Fruit fly (Drosophila melanogaster) whole organism, embryonic: ENCODE results near the gene Sfxn2.
A peak's percentile ranks its signal among the peaks of the same experiment; 100 is the strongest.

Experiments
- Adf1 ChIP-seq: fragments of 200-800 bp; sonication (Bioruptor generic); IDR thresholded peaks from 2 replicates; pipeline ENCODE4 v1.3.6; 2022; ENCODE audit warnings: missing biosample characterization, missing genetic modification characterization
- Bgb ChIP-seq: fragments of 200-800 bp; sonication (Bioruptor generic); IDR thresholded peaks from 2 replicates; pipeline ENCODE4 v1.3.6; 2022; ENCODE audit warnings: missing biosample characterization, missing genetic modification characterization; ENCODE audit not compliant: partially characterized antibody
- CG1024 ChIP-seq: fragments of 200-800 bp; sonication (Bioruptor generic); IDR thresholded peaks from 2 replicates; pipeline ENCODE4 v1.3.6; 2022; ENCODE audit warnings: missing biosample characterization, missing genetic modification characterization
- CG10979 ChIP-seq: fragments of 200-800 bp; sonication (Bioruptor generic); optimal IDR thresholded peaks from 2 replicates; lab custom pipeline; 2018; ENCODE audit warnings: missing biosample characterization, mild to moderate bottlenecking, missing genetic modification characterization, moderate library complexity
- CG12236 ChIP-seq: fragments of 200-800 bp; sonication (Bioruptor generic); optimal IDR thresholded peaks from 2 replicates; lab custom pipeline; 2016; ENCODE audit warnings: missing biosample characterization, missing genetic modification characterization
- CG12769 ChIP-seq: fragments of 200-800 bp; sonication (Bioruptor generic); optimal IDR thresholded peaks from 2 replicates; lab custom pipeline; 2019; ENCODE audit warnings: missing biosample characterization, mild to moderate bottlenecking, missing genetic modification characterization, moderate library complexity
- CG13775 ChIP-seq: fragments of 200-800 bp; sonication (Bioruptor generic); optimal IDR thresholded peaks from 3 replicates; lab custom pipeline; 2017; ENCODE audit warnings: missing biosample characterization, mild to moderate bottlenecking, missing genetic modification characterization
- CG14965 ChIP-seq: fragments of 200-800 bp; sonication (Bioruptor generic); optimal IDR thresholded peaks from 2 replicates; lab custom pipeline; 2016; ENCODE audit warnings: missing biosample characterization, missing genetic modification characterization, borderline replicate concordance
- CG16813 ChIP-seq: fragments of 200-800 bp; sonication (Bioruptor generic); IDR thresholded peaks from 3 replicates; pipeline ENCODE4 v1.3.6; 2022; ENCODE audit warnings: missing biosample characterization, missing genetic modification characterization; ENCODE audit not compliant: partially characterized antibody
- CG17612 ChIP-seq: fragments of 200-800 bp; sonication (Bioruptor generic); IDR thresholded peaks from 2 replicates; pipeline ENCODE4 v1.3.6; 2022; ENCODE audit warnings: missing biosample characterization, missing genetic modification characterization
- CG2712 ChIP-seq: fragments of 200-800 bp; optimal IDR thresholded peaks from 3 replicates; lab custom pipeline; 2019; ENCODE audit warnings: missing biosample characterization, mild to moderate bottlenecking, missing genetic modification characterization, moderate library complexity
- CG3281 ChIP-seq: fragments of 200-800 bp; sonication (Bioruptor generic); optimal IDR thresholded peaks from 3 replicates; lab custom pipeline; 2017; ENCODE audit warnings: missing biosample characterization, mild to moderate bottlenecking, missing genetic modification characterization
- CG4404 ChIP-seq: fragments of 200-800 bp; sonication (Bioruptor generic); IDR thresholded peaks from 2 replicates; pipeline ENCODE4 v1.3.6; 2022; ENCODE audit warnings: missing biosample characterization, missing genetic modification characterization
- CG4854 ChIP-seq: fragments of 200-800 bp; sonication (Bioruptor generic); optimal IDR thresholded peaks from 2 replicates; lab custom pipeline; 2016; ENCODE audit warnings: missing biosample characterization, missing genetic modification characterization, inconsistent platforms
- CG7745 ChIP-seq: fragments of 200-800 bp; sonication (Bioruptor generic); optimal IDR thresholded peaks from 2 replicates; lab custom pipeline; 2018; ENCODE audit warnings: missing biosample characterization, mild to moderate bottlenecking, missing genetic modification characterization, moderate library complexity
- CG8089 ChIP-seq: fragments of 200-800 bp; sonication (Bioruptor generic); optimal IDR thresholded peaks from 3 replicates; lab custom pipeline; 2016; ENCODE audit warnings: missing biosample characterization, missing genetic modification characterization
- Camta ChIP-seq: fragments of 200-800 bp; sonication (Bioruptor generic); optimal IDR thresholded peaks from 2 replicates; lab custom pipeline; 2016; ENCODE audit warnings: missing biosample characterization, missing genetic modification characterization
- Dp ChIP-seq: fragments of 200-800 bp; sonication (Bioruptor generic); optimal IDR thresholded peaks from 2 replicates; lab custom pipeline; 2018; ENCODE audit warnings: missing biosample characterization, mild to moderate bottlenecking, missing genetic modification characterization, moderate library complexity
- Ets65A ChIP-seq: fragments of 200-800 bp; sonication (Bioruptor generic); peaks from one replicate; lab custom pipeline; 2016; ENCODE audit warnings: missing biosample characterization, missing genetic modification characterization
- Fer1 ChIP-seq: fragments of 200-800 bp; sonication (Bioruptor generic); optimal IDR thresholded peaks from 2 replicates; lab custom pipeline; 2017; ENCODE audit warnings: missing biosample characterization, mild to moderate bottlenecking, missing genetic modification characterization
- GATAe ChIP-seq: fragments of 200-800 bp; sonication (Bioruptor generic); conservative IDR thresholded peaks from 2 replicates; pipeline ENCODE4 v1.3.6; 2022; ENCODE audit warnings: missing biosample characterization, missing genetic modification characterization
- HLH4C ChIP-seq: fragments of 200-800 bp; sonication (Bioruptor generic); IDR thresholded peaks from 3 replicates; pipeline ENCODE4 v1.3.6; 2022; ENCODE audit warnings: missing biosample characterization, missing genetic modification characterization; ENCODE audit not compliant: partially characterized antibody
- Hand ChIP-seq: fragments of 200-800 bp; sonication (Bioruptor generic); optimal IDR thresholded peaks from 2 replicates; lab custom pipeline; 2017; ENCODE audit warnings: mild to moderate bottlenecking, missing biosample characterization, missing genetic modification reagents, missing genetic modification characterization
- NC2α ChIP-seq: fragments of 200-800 bp; sonication (Bioruptor generic); optimal IDR thresholded peaks from 2 replicates; lab custom pipeline; 2016; ENCODE audit warnings: missing biosample characterization, missing genetic modification characterization
- NK7.1 ChIP-seq: fragments of 200-800 bp; sonication (Bioruptor generic); optimal IDR thresholded peaks from 3 replicates; lab custom pipeline; 2016; ENCODE audit warnings: missing biosample characterization, missing genetic modification characterization
- NfI ChIP-seq: fragments of 200-800 bp; sonication (Bioruptor generic); optimal IDR thresholded peaks from 3 replicates; lab custom pipeline; 2018; ENCODE audit warnings: missing biosample characterization, mild to moderate bottlenecking, missing genetic modification characterization, moderate library complexity
- Opbp ChIP-seq: fragments of 200-800 bp; sonication (Bioruptor generic); IDR thresholded peaks from 3 replicates; pipeline ENCODE4 v1.3.6; 2022; ENCODE audit warnings: missing biosample characterization, missing genetic modification characterization; ENCODE audit not compliant: partially characterized antibody
- Ravus ChIP-seq: fragments of 200-800 bp; sonication (Bioruptor generic); IDR thresholded peaks from 2 replicates; pipeline ENCODE4 v1.3.6; 2022; ENCODE audit warnings: missing biosample characterization, missing genetic modification characterization
- YL-1 ChIP-seq: fragments of 200-800 bp; sonication (Bioruptor generic); optimal IDR thresholded peaks from 3 replicates; lab custom pipeline; 2017; ENCODE audit warnings: missing biosample characterization, mild to moderate bottlenecking, missing genetic modification characterization
- ab ChIP-seq: fragments of 200-800 bp; sonication (Bioruptor generic); optimal IDR thresholded peaks from 2 replicates; lab custom pipeline; 2016; ENCODE audit warnings: missing biosample characterization, missing genetic modification characterization
- al ChIP-seq: fragments of 200-800 bp; sonication (Bioruptor generic); IDR thresholded peaks from 2 replicates; pipeline ENCODE4 v1.3.6; 2022; ENCODE audit warnings: missing biosample characterization, missing genetic modification characterization
- cad ChIP-seq: fragments of >200 bp; optimal IDR thresholded peaks from 2 replicates; lab custom pipeline; 2017; ENCODE audit warnings: missing biosample characterization, missing genetic modification characterization
- cg ChIP-seq: fragments of 200-800 bp; sonication (Bioruptor generic); optimal IDR thresholded peaks from 3 replicates; lab custom pipeline; 2019; ENCODE audit warnings: missing biosample characterization, mild to moderate bottlenecking, missing genetic modification characterization, moderate library complexity
- chinmo ChIP-seq: fragments of 200-800 bp; sonication (Bioruptor generic); IDR thresholded peaks from 4 replicates; pipeline ENCODE4 v1.3.6; 2022; ENCODE audit warnings: missing biosample characterization, missing genetic modification characterization; ENCODE audit not compliant: partially characterized antibody
- crol ChIP-seq: fragments of 200-800 bp; sonication (Bioruptor generic); IDR thresholded peaks from 2 replicates; pipeline ENCODE4 v1.3.6; 2022; ENCODE audit warnings: missing biosample characterization, missing genetic modification characterization
- emc ChIP-seq: fragments of 200-800 bp; sonication (Bioruptor generic); optimal IDR thresholded peaks from 2 replicates; lab custom pipeline; 2016; ENCODE audit warnings: missing biosample characterization, missing genetic modification characterization
- fd64A ChIP-seq: fragments of 200-800 bp; sonication (Bioruptor generic); optimal IDR thresholded peaks from 3 replicates; lab custom pipeline; 2018; ENCODE audit warnings: missing biosample characterization, mild to moderate bottlenecking, missing genetic modification characterization
- fru ChIP-seq: fragments of >200 bp; optimal IDR thresholded peaks from 2 replicates; lab custom pipeline; 2017
- gsb ChIP-seq: fragments of 200-800 bp; sonication (Bioruptor generic); IDR thresholded peaks from 2 replicates; pipeline ENCODE4 v1.3.6; 2022; ENCODE audit warnings: missing biosample characterization, missing genetic modification characterization
- gt ChIP-seq: fragments of 200-800 bp; sonication (Bioruptor generic); IDR thresholded peaks from 2 replicates; pipeline ENCODE4 v1.3.6; 2022; ENCODE audit warnings: missing biosample characterization, missing genetic modification characterization
- mirr ChIP-seq: fragments of 200-800 bp; sonication (Bioruptor generic); optimal IDR thresholded peaks from 3 replicates; lab custom pipeline; 2018; ENCODE audit warnings: missing biosample characterization, mild to moderate bottlenecking, missing genetic modification characterization
- nmo ChIP-seq: fragments of 200-800 bp; sonication (Bioruptor generic); optimal IDR thresholded peaks from 2 replicates; lab custom pipeline; 2018; ENCODE audit warnings: missing biosample characterization, mild to moderate bottlenecking, missing genetic modification characterization, moderate library complexity
- odd ChIP-seq: fragments of 200-800 bp; sonication (Bioruptor generic); optimal IDR thresholded peaks from 2 replicates; lab custom pipeline; 2017; ENCODE audit warnings: missing biosample characterization, mild to moderate bottlenecking, missing genetic modification characterization
- otp ChIP-seq: fragments of 200-800 bp; sonication (Bioruptor generic); IDR thresholded peaks from 3 replicates; pipeline ENCODE4, ENCODE4 v1.3.6; 2022; ENCODE audit warnings: missing biosample characterization, missing genetic modification characterization
- peb ChIP-seq: fragments of 200-800 bp; sonication (Bioruptor generic); IDR thresholded peaks from 2 replicates; pipeline ENCODE4 v1.3.6; 2022; ENCODE audit warnings: missing biosample characterization, missing genetic modification characterization
- repo ChIP-seq: fragments of 200-800 bp; sonication (Bioruptor generic); optimal IDR thresholded peaks from 2 replicates; lab custom pipeline; 2016; ENCODE audit warnings: missing biosample characterization, missing genetic modification characterization
- ro ChIP-seq: fragments of 200-800 bp; sonication (Bioruptor generic); IDR thresholded peaks from 2 replicates; pipeline ENCODE4 v1.3.6; 2022; ENCODE audit warnings: missing biosample characterization, missing genetic modification characterization
- ssp ChIP-seq: fragments of 200-800 bp; sonication (Bioruptor generic); IDR thresholded peaks from 2 replicates; pipeline ENCODE4 v1.3.6; 2022; ENCODE audit warnings: missing biosample characterization, missing genetic modification characterization
- stwl ChIP-seq: fragments of 200-800 bp; sonication (Bioruptor generic); optimal IDR thresholded peaks from 3 replicates; lab custom pipeline; 2018; ENCODE audit warnings: missing biosample characterization, mild to moderate bottlenecking, missing genetic modification characterization, moderate library complexity
- twi ChIP-seq: fragments of 200-800 bp; optimal IDR thresholded peaks from 2 replicates; lab custom pipeline; 2019; ENCODE audit warnings: missing biosample characterization, mild to moderate bottlenecking, missing genetic modification characterization, moderate library complexity
- vfl ChIP-seq: fragments of 200-800 bp; sonication (Bioruptor generic); optimal IDR thresholded peaks from 2 replicates; lab custom pipeline; 2016; ENCODE audit warnings: missing biosample characterization, missing genetic modification characterization
- zen ChIP-seq: fragments of 200-800 bp; sonication (Bioruptor generic); optimal IDR thresholded peaks from 3 replicates; lab custom pipeline; 2018; ENCODE audit warnings: missing biosample characterization, mild to moderate bottlenecking, missing genetic modification characterization, moderate library complexity

The Sfxn2 gene

DNA sequence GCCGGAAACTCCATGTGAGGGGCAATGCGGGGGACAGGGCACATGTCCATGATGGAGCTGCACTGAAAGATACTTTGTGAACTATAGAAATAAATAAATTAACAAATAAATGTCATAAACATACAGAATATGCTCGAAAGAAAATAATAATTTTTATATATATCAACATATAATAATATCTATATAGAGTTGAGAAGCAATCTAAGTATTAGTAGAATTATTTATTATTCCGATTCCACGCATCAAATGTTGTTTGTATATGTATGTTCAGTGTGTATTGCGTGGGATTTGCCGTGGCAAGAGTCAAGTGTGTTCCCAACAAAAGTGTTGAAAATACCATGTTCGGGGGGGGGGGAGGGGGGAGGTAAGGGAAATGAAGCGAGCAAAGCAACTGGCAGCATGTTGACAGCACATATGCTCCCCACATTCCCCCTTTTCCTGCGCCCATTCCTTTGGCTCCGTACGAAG lies 6.1 kb upstream of the Sfxn2 start (continued):
- TF ChIP-seq CG10979 (tag; lab: Kevin White, UChicago): peak; percentile 46
- no peak for TF ChIP-seq NfI (GFP tag; lab: Kevin White, UChicago)
- no peak for TF ChIP-seq Fer1
- TF ChIP-seq CG1024 (GFP tag; lab: Robert Waterston, UW): no peak
- TF ChIP-seq Opbp (GFP tag; lab: Robert Waterston, UW): no peak
- TF ChIP-seq CG12236: no peak
- TF ChIP-seq Adf1 (GFP tag; lab: Robert Waterston, UW): no peak
- TF ChIP-seq cad: no peak
- no peak for TF ChIP-seq GATAe (GFP tag; lab: Robert Waterston, UW)
- TF ChIP-seq Bgb (GFP tag; lab: Robert Waterston, UW): no peak
- no peak for TF ChIP-seq fru
- no peak for TF ChIP-seq fd64A (GFP tag; lab: Kevin White, UChicago)
- no peak for TF ChIP-seq peb (GFP tag; lab: Robert Waterston, UW)
- TF ChIP-seq chinmo (GFP tag; lab: Robert Waterston, UW): no peak
- no peak for TF ChIP-seq vfl (GFP tag; lab: Kevin White, UChicago)
- TF ChIP-seq odd (GFP tag; lab: Kevin White, UChicago): no peak
- TF ChIP-seq CG7745 (tag; lab: Kevin White, UChicago): no peak
- TF ChIP-seq YL-1: no peak
- TF ChIP-seq twi (tag; lab: Kevin White, UChicago): peak; percentile 64
- no peak for TF ChIP-seq HLH4C (GFP tag; lab: Robert Waterston, UW)
- TF ChIP-seq Ravus: no peak
- no peak for TF ChIP-seq gt (GFP tag; lab: Robert Waterston, UW)
- no peak for TF ChIP-seq Hand (GFP tag; lab: Kevin White, UChicago)
- no peak for TF ChIP-seq ssp (GFP tag; lab: Robert Waterston, UW)
- TF ChIP-seq CG14965: no peak
- no peak for TF ChIP-seq mirr (GFP tag; lab: Kevin White, UChicago)
- no peak for TF ChIP-seq Ets65A
- TF ChIP-seq CG2712 (tag; lab: Kevin White, UChicago): peak; percentile 77
- TF ChIP-seq CG16813 (GFP tag; lab: Robert Waterston, UW): no peak
- no peak for TF ChIP-seq repo (GFP tag; lab: Kevin White, UChicago)
- TF ChIP-seq NC2α (GFP tag; lab: Kevin White, UChicago): no peak
- no peak for TF ChIP-seq gsb
- TF ChIP-seq zen: no peak
- no peak for TF ChIP-seq CG17612 (GFP tag; lab: Robert Waterston, UW)
- no peak for TF ChIP-seq stwl
- no peak for TF ChIP-seq ab (GFP tag; lab: Kevin White, UChicago)
- no peak for TF ChIP-seq CG13775 (GFP tag; lab: Kevin White, UChicago)
- no peak for TF ChIP-seq cg (GFP tag; lab: Kevin White, UChicago)
- no peak for TF ChIP-seq al (GFP tag; lab: Robert Waterston, UW)
- no peak for TF ChIP-seq Camta (GFP tag; lab: Kevin White, UChicago)
- peak; percentile 48 for TF ChIP-seq nmo (GFP tag; lab: Kevin White, UChicago)
- no peak for TF ChIP-seq CG4404 (GFP tag; lab: Robert Waterston, UW)
- TF ChIP-seq CG12769 (tag; lab: Kevin White, UChicago): no peak
- no peak for TF ChIP-seq otp (GFP tag; lab: Robert Waterston, UW)
- no peak for TF ChIP-seq CG4854 (GFP tag; lab: Kevin White, UChicago)
- no peak for TF ChIP-seq NK7.1
- TF ChIP-seq Dp: no peak
- TF ChIP-seq CG3281 (GFP tag; lab: Kevin White, UChicago): no peak
- peak; percentile 95 for TF ChIP-seq crol (GFP tag; lab: Robert Waterston, UW)
- no peak for TF ChIP-seq CG8089 (GFP tag; lab: Kevin White, UChicago)
- no peak for TF ChIP-seq emc (GFP tag; lab: Kevin White, UChicago)
- no peak for TF ChIP-seq ro (GFP tag; lab: Robert Waterston, UW)
